Worm (Caenorhabditis elegans): ENCODE data around the gene Y59E9AL.36.

Gene Y59E9AL.36

DNA sequence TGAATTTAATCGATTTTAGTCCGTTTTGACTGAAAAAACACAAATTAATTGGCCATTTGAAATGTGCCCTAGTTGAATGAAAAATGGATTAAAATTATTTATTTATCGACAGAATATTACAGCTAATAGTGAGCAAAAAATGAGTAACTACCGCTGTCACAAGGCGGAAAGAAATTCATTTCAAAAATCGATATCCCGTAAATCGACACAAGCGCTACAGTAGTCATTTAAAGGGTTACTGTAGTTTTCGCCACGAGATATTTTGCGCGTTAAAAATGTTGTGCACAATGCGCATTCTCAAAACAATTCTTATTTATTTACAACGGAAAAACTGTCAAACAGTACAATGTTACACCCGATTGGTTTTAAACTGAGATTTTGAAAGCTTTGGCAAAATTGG, 1.3 kb upstream of the Y59E9AL.36 start:
- TF ChIP-seq nhr-67 (tag; optimal IDR thresholded peaks at IDR 0.05) (no peak), eor-1 (tag; optimal IDR thresholded peaks at IDR 0.05) (no peak), nhr-76 (tag; optimal IDR thresholded peaks at IDR 0.05) (no peak), mdl-1 (tag; optimal IDR thresholded peaks at IDR 0.05) (no peak), ZK546.5 (tag; optimal IDR thresholded peaks at IDR 0.05) (no peak), elt-3 (tag; optimal IDR thresholded peaks at IDR 0.05) (no peak), nhr-43 (tag; optimal IDR thresholded peaks at IDR 0.05; ENCODE audit: poor library complexity, severe bottlenecking) (no peak), nhr-23 (tag; optimal IDR thresholded peaks at IDR 0.05) (no peak), ama-1 (optimal IDR thresholded peaks at IDR 0.05) (no peak)

DNA sequence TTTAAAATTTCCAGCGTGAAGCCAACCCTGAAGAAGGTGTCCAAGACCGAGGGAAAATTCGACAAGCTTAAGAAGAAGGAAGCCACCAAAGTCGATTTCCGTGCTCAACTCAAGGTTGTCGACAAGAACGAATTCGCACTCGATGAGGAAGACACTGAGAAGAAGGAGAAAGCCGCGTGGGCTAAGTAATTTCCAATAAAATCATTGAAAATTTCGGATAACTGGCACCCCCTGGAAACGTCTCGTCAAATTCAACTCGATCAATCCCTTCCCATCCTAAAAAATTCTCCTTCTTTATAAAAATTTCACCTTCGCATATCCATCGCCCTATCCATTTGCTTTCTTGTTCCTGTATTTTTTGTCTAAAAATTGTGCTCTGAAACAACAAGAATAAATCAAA, 2.6 kb downstream of the Y59E9AL.36 start:
- TF ChIP-seq nhr-77 (tag; optimal IDR thresholded peaks at IDR 0.05), result no peak
- TF ChIP-seq jun-1 (tag; optimal IDR thresholded peaks at IDR 0.05), result no peak
- TF ChIP-seq nhr-76 (tag; optimal IDR thresholded peaks at IDR 0.05), result no peak
- no peak for TF ChIP-seq nhr-11 (tag; optimal IDR thresholded peaks at IDR 0.05)
- TF ChIP-seq mml-1 (tag; optimal IDR thresholded peaks at IDR 0.05), result no peak
- TF ChIP-seq tbx-2 (tag; optimal IDR thresholded peaks at IDR 0.05), result no peak
- no peak for TF ChIP-seq unc-39 (tag; optimal IDR thresholded peaks at IDR 0.05)
- no peak for TF ChIP-seq sea-2 (GFP tag; optimal IDR thresholded peaks at IDR 0.05)
- TF ChIP-seq fkh-10 (GFP tag; optimal IDR thresholded peaks at IDR 0.05), result no peak
- no peak for TF ChIP-seq R02D3.7 (tag; optimal IDR thresholded peaks at IDR 0.05)
- no peak for TF ChIP-seq egl-5 (tag; optimal IDR thresholded peaks at IDR 0.05)
- TF ChIP-seq egl-27 (tag; optimal IDR thresholded peaks at IDR 0.05), result no peak

DNA sequence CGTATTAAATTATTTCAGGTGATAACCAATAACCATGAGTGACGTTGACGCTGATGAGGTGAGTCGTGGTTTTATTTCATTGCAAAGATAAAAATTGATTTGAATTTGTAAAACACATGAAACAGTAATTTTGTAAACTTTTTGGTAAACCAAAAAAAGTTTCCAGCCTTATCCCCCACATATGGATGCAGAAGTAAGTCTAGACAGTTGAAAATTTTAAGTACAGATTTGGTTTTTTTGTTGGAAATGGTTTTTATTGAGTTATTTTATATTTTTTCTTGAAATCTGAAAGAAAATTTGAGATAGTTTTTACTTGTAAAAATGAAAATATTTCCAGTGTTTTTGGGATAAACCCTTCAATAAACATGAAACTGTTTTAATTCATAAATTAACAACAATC, 4.7 kb downstream of the Y59E9AL.36 start, which contains the start of gene tni-4:
Gene tni-4 (plus strand): TSS at position 19 of the 400 bp plus-strand sequence.
- TF ChIP-seq unc-62 (GFP tag; optimal IDR thresholded peaks at IDR 0.05) (no peak), aly-2 (tag; optimal IDR thresholded peaks at IDR 0.05) (no peak), fkh-2 (tag; optimal IDR thresholded peaks at IDR 0.05) (no peak), sea-2 (GFP tag; optimal IDR thresholded peaks at IDR 0.05) (no peak), ceh-16 (tag; optimal IDR thresholded peaks at IDR 0.05) (no peak), ZK546.5 (tag; optimal IDR thresholded peaks at IDR 0.05) (no peak), skn-1 (tag; optimal IDR thresholded peaks at IDR 0.05) (no peak), ztf-11 (tag; optimal IDR thresholded peaks at IDR 0.05) (no peak), nhr-237 (tag; optimal IDR thresholded peaks at IDR 0.05) (no peak), elt-3 (tag; optimal IDR thresholded peaks at IDR 0.05) (no peak), nfya-1 (tag; optimal IDR thresholded peaks at IDR 0.05; ENCODE audit: insufficient read depth) (no peak)

DNA sequence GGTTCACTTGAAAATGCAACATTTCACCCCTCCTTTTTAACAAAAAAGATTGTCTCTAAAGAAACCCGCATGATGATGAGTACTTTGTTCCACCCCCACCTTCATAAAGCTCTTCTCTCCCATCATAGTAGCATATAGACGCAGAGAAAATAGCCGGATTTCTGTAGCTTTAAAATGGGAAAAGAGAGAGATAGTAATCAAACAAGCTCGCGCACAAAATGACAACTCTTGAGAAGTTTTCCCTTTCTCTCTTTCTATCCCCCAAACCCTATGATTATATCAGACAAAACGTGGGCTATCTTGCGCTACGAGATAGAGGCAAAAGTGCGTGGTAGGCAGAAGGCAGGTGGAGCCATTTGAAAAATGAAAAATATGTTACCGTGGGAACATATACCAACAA, 6.7 kb downstream of the Y59E9AL.36 start:
- TF ChIP-seq pha-4 (tag; optimal IDR thresholded peaks at IDR 0.05) (peak; percentile 60), ama-1 (optimal IDR thresholded peaks at IDR 0.05) (no peak), ztf-11 (tag; optimal IDR thresholded peaks at IDR 0.05) (no peak)

DNA sequence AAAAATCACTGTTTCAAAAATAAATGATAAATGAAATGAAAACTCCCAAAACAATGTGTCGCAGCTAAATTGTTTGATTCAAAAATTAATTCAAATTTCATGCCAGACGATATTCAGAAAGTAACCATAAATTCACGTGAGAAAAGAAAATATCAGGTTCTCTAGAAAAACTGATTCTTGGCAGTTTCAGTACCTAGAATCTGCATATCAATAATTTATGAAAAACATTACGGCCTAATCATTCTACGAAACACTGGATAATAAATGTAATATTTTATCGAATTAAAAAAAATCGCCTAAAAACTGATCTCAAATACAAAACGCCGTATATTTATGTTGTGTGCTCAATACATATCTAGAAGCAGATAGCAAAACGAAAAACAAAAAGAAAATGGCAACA, 8.5 kb downstream of the Y59E9AL.36 start:
- no peak for TF ChIP-seq sea-2 (GFP tag; optimal IDR thresholded peaks at IDR 0.05)
- TF ChIP-seq eor-1 (tag; optimal IDR thresholded peaks at IDR 0.05), result no peak
- no peak for TF ChIP-seq lsy-12 (tag; optimal IDR thresholded peaks at IDR 0.05)
- TF ChIP-seq ZK546.5 (tag; optimal IDR thresholded peaks at IDR 0.05), result no peak

DNA sequence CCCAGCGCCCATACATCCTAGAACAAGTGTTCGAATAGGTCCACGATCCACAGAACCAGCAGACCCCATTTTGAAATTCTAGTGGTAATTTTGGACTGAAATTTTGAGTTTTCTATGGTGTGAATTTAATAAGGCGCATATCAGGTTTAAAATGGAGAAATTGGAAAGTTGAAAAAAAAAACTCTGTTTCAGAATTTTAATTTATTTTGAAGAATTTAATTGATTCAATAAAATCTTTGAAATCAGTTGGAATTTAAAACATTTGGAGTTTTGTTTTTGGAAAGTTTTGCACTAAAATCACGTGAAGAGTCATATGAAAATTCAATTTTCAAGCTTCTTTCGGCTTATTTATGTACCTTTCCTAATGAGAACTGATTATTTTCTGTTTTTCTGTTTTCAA, 13.8 kb downstream of the Y59E9AL.36 start, which contains the start of gene gpa-18:
Gene gpa-18 (minus strand): TSS at position 101 of the 400 bp plus-strand sequence.
- no peak for TF ChIP-seq nhr-28 (tag; optimal IDR thresholded peaks at IDR 0.05)

DNA sequence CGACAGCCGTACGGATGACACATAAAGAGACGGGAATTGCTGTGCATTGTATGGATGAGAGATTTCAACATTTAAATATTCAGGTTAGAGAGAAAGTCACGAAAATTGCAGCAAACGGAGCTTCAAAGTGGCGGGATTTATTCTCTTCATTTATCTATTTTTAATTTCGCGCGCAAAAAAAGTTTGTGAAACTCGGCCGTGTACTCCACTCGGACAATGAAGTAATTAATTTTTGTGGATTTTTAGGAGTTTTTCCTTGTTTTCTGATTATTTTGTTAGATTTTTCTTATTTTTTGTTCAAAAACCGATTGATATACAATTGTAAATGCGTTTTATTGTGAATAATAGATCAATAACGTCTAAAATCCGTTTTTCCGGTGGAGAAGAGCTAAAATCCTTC, 21.2 kb downstream of the Y59E9AL.36 start:
- TF ChIP-seq lin-15B (tag; optimal IDR thresholded peaks at IDR 0.05), result peak; percentile 26
- TF ChIP-seq ceh-9 (tag; optimal IDR thresholded peaks at IDR 0.05), result no peak
- TF ChIP-seq lin-39 (tag; optimal IDR thresholded peaks at IDR 0.05), result no peak
- TF ChIP-seq jun-1 (tag; optimal IDR thresholded peaks at IDR 0.05), result no peak

Data from whole organism, L3 larva.